Fruit fly (Drosophila melanogaster): ENCODE data around the gene abd-A.

abd-A gene

dm6 chr3R:16798516-16799040, 31.3 kb downstream of the abd-A start (continued):
- TF ChIP-seq ftz-f1 (GFP tag; optimal IDR thresholded peaks at IDR 0.05) = peak; percentile 90
- TF ChIP-seq CG4282 (GFP tag; optimal IDR thresholded peaks at IDR 0.05) = peak; percentile 80
- peak; percentile 100 for TF ChIP-seq CTCF (GFP tag; optimal IDR thresholded peaks at IDR 0.05)
- peak; percentile 79 for TF ChIP-seq stc (GFP tag; IDR thresholded peaks at IDR 0.05)
- peak; percentile 89 for TF ChIP-seq HLH3B (GFP tag; IDR thresholded peaks at IDR 0.05)
- peak; percentile 87 for TF ChIP-seq tup (GFP tag; optimal IDR thresholded peaks at IDR 0.05)
- peak; percentile 93 for TF ChIP-seq sisA (GFP tag; IDR thresholded peaks at IDR 0.05)
- TF ChIP-seq da (GFP tag; optimal IDR thresholded peaks at IDR 0.05) = peak; percentile 88
- TF ChIP-seq CG2889 (GFP tag; IDR thresholded peaks at IDR 0.05) = no peak; the same call in 2 of the 3 replicates
- peak; percentile 16 for TF ChIP-seq zf30C (GFP tag; optimal IDR thresholded peaks at IDR 0.05)
- TF ChIP-seq Poxn (GFP tag; IDR thresholded peaks at IDR 0.05) = no peak
- TF ChIP-seq Fer3 (tag; optimal IDR thresholded peaks at IDR 0.05) = peak; percentile 89
- TF ChIP-seq Mrtf (GFP tag; IDR thresholded peaks at IDR 0.05) = peak; percentile 90
- TF ChIP-seq CG11456 (GFP tag; IDR thresholded peaks at IDR 0.05) = peak; percentile 99
- TF ChIP-seq Ada2b (GFP tag; IDR thresholded peaks at IDR 0.05) = peak; percentile 81
- peak; percentile 99 for TF ChIP-seq CG5245 (GFP tag; optimal IDR thresholded peaks at IDR 0.05)
- TF ChIP-seq odd (GFP tag; optimal IDR thresholded peaks at IDR 0.05) = peak; percentile 69
- peak; percentile 69 for TF ChIP-seq Hey (tag; optimal IDR thresholded peaks at IDR 0.05)
- TF ChIP-seq CG14860 (GFP tag; IDR thresholded peaks at IDR 0.05; ENCODE audit: partially characterized antibody) = no peak
- no peak for TF ChIP-seq pros (GFP tag; optimal IDR thresholded peaks at IDR 0.05)
- peak; percentile 95 for TF ChIP-seq Rfx (GFP tag; IDR thresholded peaks at IDR 0.05)
- TF ChIP-seq NfI (GFP tag; optimal IDR thresholded peaks at IDR 0.05) = peak; percentile 95
- TF ChIP-seq CG1647 (GFP tag; optimal IDR thresholded peaks at IDR 0.05) = peak; percentile 95
- TF ChIP-seq Asciz (GFP tag; optimal IDR thresholded peaks at IDR 0.05) = peak; percentile 83
- peak; percentile 90 for TF ChIP-seq CHES-1-like (GFP tag; optimal IDR thresholded peaks at IDR 0.05)
- peak; percentile 47; the same call in 1 of the 2 replicates for TF ChIP-seq CG4360 (GFP tag; IDR thresholded peaks at IDR 0.05)
- TF ChIP-seq bab2 (GFP tag; optimal IDR thresholded peaks at IDR 0.05) = peak; percentile 95
- TF ChIP-seq schlank (tag; optimal IDR thresholded peaks at IDR 0.05) = peak; percentile 68
- peak; percentile 10 for TF ChIP-seq CG17568 (GFP tag; optimal IDR thresholded peaks at IDR 0.05)
- TF ChIP-seq CG10654 (GFP tag; optimal IDR thresholded peaks at IDR 0.05) = peak; percentile 90
- no peak for TF ChIP-seq nerfin-2 (GFP tag; IDR thresholded peaks at IDR 0.05; ENCODE audit: partially characterized antibody)
- peak; percentile 96 for TF ChIP-seq CG4820 (GFP tag; optimal IDR thresholded peaks at IDR 0.05)
- TF ChIP-seq HmgZ (tag; optimal IDR thresholded peaks at IDR 0.05) = peak; percentile 82
- TF ChIP-seq sug (tag; optimal IDR thresholded peaks at IDR 0.05) = peak; percentile 82
- TF ChIP-seq slbo (GFP tag; IDR thresholded peaks at IDR 0.05) = peak; percentile 95
- TF ChIP-seq Doc2 (GFP tag; IDR thresholded peaks at IDR 0.05) = peak; percentile 58
- TF ChIP-seq lab (GFP tag; optimal IDR thresholded peaks at IDR 0.05) = peak; percentile 96
- TF ChIP-seq CG18619 (GFP tag; optimal IDR thresholded peaks at IDR 0.05) = peak; percentile 90
- peak; percentile 36 for TF ChIP-seq Deaf1 (tag; optimal IDR thresholded peaks at IDR 0.05)
- TF ChIP-seq B-H2 (GFP tag; optimal IDR thresholded peaks at IDR 0.05) = peak; percentile 77
- TF ChIP-seq Mad (GFP tag; optimal IDR thresholded peaks at IDR 0.05) = peak; percentile 92
- TF ChIP-seq btn (GFP tag; optimal IDR thresholded peaks at IDR 0.05) = peak; percentile 96
- peak; percentile 69 for TF ChIP-seq CG2678 (tag; optimal IDR thresholded peaks at IDR 0.05)
- TF ChIP-seq hb (GFP tag; IDR thresholded peaks at IDR 0.05; ENCODE audit: partially characterized antibody) = no peak
- peak; percentile 60 for TF ChIP-seq CG4404 (GFP tag; IDR thresholded peaks at IDR 0.05)
- TF ChIP-seq ssp (GFP tag; IDR thresholded peaks at IDR 0.05) = peak; percentile 76
- TF ChIP-seq ham (GFP tag; IDR thresholded peaks at IDR 0.05) = peak; percentile 27; the same call in 1 of the 2 replicates
- 0 out of 2 replicates have a peak, but pooled peaks have one; percentile 61 for TF ChIP-seq ato (GFP tag; IDR thresholded peaks at IDR 0.05; ENCODE audit: partially characterized antibody)
- peak; percentile 94 for TF ChIP-seq az2 (GFP tag; optimal IDR thresholded peaks at IDR 0.05)
- TF ChIP-seq cas (GFP tag; IDR thresholded peaks at IDR 0.05) = no peak
- peak; percentile 76 for TF ChIP-seq CG3847 (GFP tag; IDR thresholded peaks at IDR 0.05)
